Fruit fly (Drosophila melanogaster) whole organism, embryonic: Measurements from ENCODE around the gene fliI.
A peak's percentile ranks its signal among the peaks of the same experiment; 100 is the strongest.

Experiments used
- CG11093 ChIP-seq: fragments of 200-800 bp; sonication (Bioruptor generic); IDR thresholded peaks from 3 replicates; pipeline ENCODE4 v1.3.6; 2022; ENCODE audit warnings: missing biosample characterization, missing genetic modification characterization
- CG14860 ChIP-seq: fragments of 200-800 bp; sonication (Bioruptor generic); IDR thresholded peaks from 3 replicates; pipeline ENCODE4 v1.3.6; 2022; ENCODE audit warnings: missing biosample characterization, missing genetic modification characterization; ENCODE audit not compliant: partially characterized antibody
- CG17912 ChIP-seq: fragments of 200-800 bp; sonication (Bioruptor generic); optimal IDR thresholded peaks from 2 replicates; lab custom pipeline; 2018; ENCODE audit warnings: missing biosample characterization, mild to moderate bottlenecking, missing genetic modification characterization
- CG2116 ChIP-seq: fragments of 200-800 bp; sonication (Bioruptor generic); optimal IDR thresholded peaks from 3 replicates; lab custom pipeline; 2018; ENCODE audit warnings: missing biosample characterization, mild to moderate bottlenecking, missing genetic modification characterization
- CG2120 ChIP-seq: fragments of 200-800 bp; sonication (Bioruptor generic); optimal IDR thresholded peaks from 3 replicates; lab custom pipeline; 2016; ENCODE audit warnings: missing biosample characterization, missing genetic modification characterization
- CG2129 ChIP-seq: fragments of 200-800 bp; sonication (Bioruptor generic); IDR thresholded peaks from 2 replicates; pipeline ENCODE4 v1.3.6; 2022; ENCODE audit warnings: missing biosample characterization, missing genetic modification characterization; ENCODE audit not compliant: partially characterized antibody
- CG2678 ChIP-seq: fragments of 200-800 bp; sonication (Bioruptor generic); optimal IDR thresholded peaks from 3 replicates; lab custom pipeline; 2019; ENCODE audit warnings: missing biosample characterization, mild to moderate bottlenecking, missing genetic modification characterization, moderate library complexity
- CG3726 ChIP-seq: fragments of 200-800 bp; sonication (Bioruptor generic); IDR thresholded peaks from 3 replicates; pipeline ENCODE4, ENCODE4 v1.3.6; 2022; ENCODE audit warnings: missing biosample characterization, missing genetic modification characterization
- CG4328 ChIP-seq: fragments of 200-800 bp; sonication (Bioruptor generic); optimal IDR thresholded peaks from 3 replicates; lab custom pipeline; 2017; ENCODE audit warnings: missing biosample characterization, missing genetic modification reagents, missing genetic modification characterization
- CG4360 ChIP-seq: fragments of 200-800 bp; sonication (Bioruptor generic); IDR thresholded peaks from 2 replicates; pipeline ENCODE4 v1.3.6; 2022; ENCODE audit warnings: missing biosample characterization, missing genetic modification characterization
- CG6272 ChIP-seq: fragments of 200-800 bp; sonication (Bioruptor generic); IDR thresholded peaks from 2 replicates; pipeline ENCODE4 v1.3.6; 2022; ENCODE audit warnings: missing biosample characterization, missing genetic modification characterization
- CG7786 ChIP-seq: fragments of 200-800 bp; sonication (Bioruptor generic); optimal IDR thresholded peaks from 2 replicates; lab custom pipeline; 2016; ENCODE audit warnings: missing biosample characterization, missing genetic modification characterization
- CG7963 ChIP-seq: fragments of 200-800 bp; sonication (Bioruptor generic); IDR thresholded peaks from 3 replicates; pipeline ENCODE4 v1.3.6; 2022; ENCODE audit warnings: missing biosample characterization, missing genetic modification characterization; ENCODE audit not compliant: partially characterized antibody
- CG9797 ChIP-seq: fragments of 200-800 bp; sonication (Bioruptor generic); optimal IDR thresholded peaks from 3 replicates; lab custom pipeline; 2018; ENCODE audit warnings: missing biosample characterization, mild to moderate bottlenecking, missing genetic modification characterization
- CG9932 ChIP-seq: fragments of 200-800 bp; sonication (Bioruptor generic); IDR thresholded peaks from 2 replicates; pipeline ENCODE4 v1.3.6; 2022; ENCODE audit warnings: missing biosample characterization, missing genetic modification characterization
- Camta ChIP-seq: fragments of 200-800 bp; sonication (Bioruptor generic); optimal IDR thresholded peaks from 2 replicates; lab custom pipeline; 2016; ENCODE audit warnings: missing biosample characterization, missing genetic modification characterization
- D ChIP-seq, 2 experiments: fragments of 200-800 bp in 1 of 2; fragments of >200 bp in 1 of 2; sonication (Bioruptor generic) in 1 of 2; optimal IDR thresholded peaks; 2 replicates in 1 of 2; 3 replicates in 1 of 2; lab custom pipeline; 2017; ENCODE audit warnings: mild to moderate bottlenecking in 1 of 2, missing biosample characterization in 1 of 2, missing genetic modification characterization in 1 of 2, missing genetic modification reagents in 1 of 2
- Dp ChIP-seq: fragments of 200-800 bp; sonication (Bioruptor generic); optimal IDR thresholded peaks from 2 replicates; lab custom pipeline; 2018; ENCODE audit warnings: missing biosample characterization, mild to moderate bottlenecking, missing genetic modification characterization, moderate library complexity
- E2f2 ChIP-seq: fragments of 200-800 bp; sonication (Bioruptor generic); IDR thresholded peaks from 2 replicates; pipeline ENCODE4 v1.3.6; 2022; ENCODE audit warnings: missing biosample characterization, missing genetic modification characterization
- GATAe ChIP-seq: fragments of 200-800 bp; sonication (Bioruptor generic); conservative IDR thresholded peaks from 2 replicates; pipeline ENCODE4 v1.3.6; 2022; ENCODE audit warnings: missing biosample characterization, missing genetic modification characterization
- HLHmδ ChIP-seq: fragments of 200-800 bp; sonication (Bioruptor generic); optimal IDR thresholded peaks from 2 replicates; lab custom pipeline; 2018; ENCODE audit warnings: missing biosample characterization, mild to moderate bottlenecking, missing genetic modification characterization, moderate library complexity
- Myb ChIP-seq: fragments of 200-800 bp; sonication (Bioruptor generic); optimal IDR thresholded peaks from 2 replicates; lab custom pipeline; 2016; ENCODE audit warnings: missing biosample characterization, missing genetic modification characterization
- Opbp ChIP-seq: fragments of 200-800 bp; sonication (Bioruptor generic); IDR thresholded peaks from 3 replicates; pipeline ENCODE4 v1.3.6; 2022; ENCODE audit warnings: missing biosample characterization, missing genetic modification characterization; ENCODE audit not compliant: partially characterized antibody
- PHDP ChIP-seq: fragments of 200-800 bp; sonication (Bioruptor generic); optimal IDR thresholded peaks from 3 replicates; lab custom pipeline; 2018; ENCODE audit warnings: missing biosample characterization, mild to moderate bottlenecking, missing genetic modification characterization, moderate library complexity
- YL-1 ChIP-seq: fragments of 200-800 bp; sonication (Bioruptor generic); optimal IDR thresholded peaks from 3 replicates; lab custom pipeline; 2017; ENCODE audit warnings: missing biosample characterization, mild to moderate bottlenecking, missing genetic modification characterization
- bigmax ChIP-seq: fragments of 200-800 bp; sonication (Bioruptor generic); optimal IDR thresholded peaks from 2 replicates; lab custom pipeline; 2018; ENCODE audit warnings: missing biosample characterization, mild to moderate bottlenecking, missing genetic modification characterization
- dpn ChIP-seq, 2 experiments: fragments of 200-800 bp; sonication (Bioruptor generic); optimal IDR thresholded peaks; 3 replicates each; lab custom pipeline; 2016; ENCODE audit warnings: missing biosample characterization in 2 of 2, missing genetic modification characterization in 2 of 2
- ems ChIP-seq: fragments of 200-800 bp; sonication (Bioruptor generic); optimal IDR thresholded peaks from 3 replicates; lab custom pipeline; 2016; ENCODE audit warnings: missing biosample characterization, missing genetic modification characterization
- en ChIP-seq: fragments of 200-800 bp; sonication (Bioruptor generic); optimal IDR thresholded peaks from 2 replicates; lab custom pipeline; 2016; ENCODE audit warnings: missing biosample characterization, missing genetic modification characterization
- ewg ChIP-seq: fragments of 200-800 bp; sonication (Bioruptor generic); optimal IDR thresholded peaks from 3 replicates; lab custom pipeline; 2017; ENCODE audit warnings: mild to moderate bottlenecking, missing biosample characterization, missing genetic modification reagents, missing genetic modification characterization
- fd96Cb ChIP-seq: fragments of 200-800 bp; sonication (Bioruptor generic); optimal IDR thresholded peaks from 2 replicates; lab custom pipeline; 2018; ENCODE audit warnings: missing biosample characterization, mild to moderate bottlenecking, missing genetic modification characterization, moderate library complexity
- gem ChIP-seq: fragments of 200-800 bp; sonication (Bioruptor generic); optimal IDR thresholded peaks from 2 replicates; lab custom pipeline; 2019; ENCODE audit warnings: missing biosample characterization, mild to moderate bottlenecking, missing genetic modification characterization, moderate library complexity
- grau ChIP-seq: fragments of 200-800 bp; optimal IDR thresholded peaks from 3 replicates; lab custom pipeline; 2019; ENCODE audit warnings: missing biosample characterization, mild to moderate bottlenecking, missing genetic modification characterization, moderate library complexity
- gro ChIP-seq: fragments of 200-800 bp; sonication (Bioruptor generic); optimal IDR thresholded peaks from 2 replicates; lab custom pipeline; 2016; ENCODE audit warnings: missing biosample characterization, missing genetic modification characterization
- hbn ChIP-seq: fragments of 200-800 bp; sonication (Bioruptor generic); IDR thresholded peaks from 2 replicates; pipeline ENCODE4 v1.3.6; 2022; ENCODE audit warnings: missing biosample characterization, missing genetic modification characterization; ENCODE audit not compliant: partially characterized antibody
- her ChIP-seq: fragments of 200-800 bp; sonication (Bioruptor generic); optimal IDR thresholded peaks from 2 replicates; lab custom pipeline; 2016; ENCODE audit warnings: missing biosample characterization, missing genetic modification characterization
- hth ChIP-seq: fragments of >200 bp; optimal IDR thresholded peaks from 2 replicates; lab custom pipeline; 2017; ENCODE audit warnings: inconsistent platforms
- inv ChIP-seq: fragments of 200-800 bp; sonication (Bioruptor generic); IDR thresholded peaks from 2 replicates; pipeline ENCODE4 v1.3.6; 2022; ENCODE audit warnings: missing biosample characterization, missing genetic modification characterization; ENCODE audit not compliant: partially characterized antibody
- jing ChIP-seq: fragments of 200-800 bp; sonication (Bioruptor generic); optimal IDR thresholded peaks from 2 replicates; lab custom pipeline; 2018; ENCODE audit warnings: missing biosample characterization, mild to moderate bottlenecking, missing genetic modification characterization
- luna ChIP-seq: fragments of 200-800 bp; sonication (Bioruptor generic); optimal IDR thresholded peaks from 2 replicates; lab custom pipeline; 2016; ENCODE audit warnings: missing biosample characterization, missing genetic modification characterization
- nerfin-1 ChIP-seq: fragments of 200-800 bp; sonication (Bioruptor generic); optimal IDR thresholded peaks from 3 replicates; lab custom pipeline; 2019; ENCODE audit warnings: missing biosample characterization, mild to moderate bottlenecking, missing genetic modification characterization, moderate library complexity
- pho ChIP-seq: fragments of 200-800 bp; sonication (Bioruptor generic); optimal IDR thresholded peaks from 2 replicates; lab custom pipeline; 2016; ENCODE audit warnings: missing biosample characterization, missing genetic modification characterization
- phol ChIP-seq: fragments of 200-800 bp; sonication (Bioruptor generic); optimal IDR thresholded peaks from 3 replicates; lab custom pipeline; 2018; ENCODE audit warnings: missing biosample characterization, mild to moderate bottlenecking, missing genetic modification characterization, moderate library complexity
- prd ChIP-seq, 3 experiments: fragments of >200 bp in 2 of 3; fragments of 200-800 bp in 1 of 3; sonication (Bioruptor generic) in 1 of 3; optimal IDR thresholded peaks in 2 of 3; IDR thresholded peaks in 1 of 3; 2 replicates in 2 of 3; 3 replicates in 1 of 3; pipeline versions ENCODE4 v1.3.6 to Lab custom; 2017 to 2022; ENCODE audit warnings: missing biosample characterization in 1 of 3, missing genetic modification characterization in 1 of 3
- sob ChIP-seq: fragments of 200-800 bp; sonication (Bioruptor generic); IDR thresholded peaks from 2 replicates; pipeline ENCODE4 v1.3.6; 2022; ENCODE audit warnings: missing biosample characterization, missing genetic modification characterization
- sug ChIP-seq: fragments of 200-800 bp; optimal IDR thresholded peaks from 2 replicates; lab custom pipeline; 2019; ENCODE audit warnings: missing biosample characterization, mild to moderate bottlenecking, missing genetic modification characterization, moderate library complexity
- twi ChIP-seq: fragments of 200-800 bp; optimal IDR thresholded peaks from 2 replicates; lab custom pipeline; 2019; ENCODE audit warnings: missing biosample characterization, mild to moderate bottlenecking, missing genetic modification characterization, moderate library complexity
- zf30C ChIP-seq: fragments of 200-800 bp; sonication (Bioruptor generic); optimal IDR thresholded peaks from 3 replicates; lab custom pipeline; 2018; ENCODE audit warnings: missing biosample characterization, mild to moderate bottlenecking, missing genetic modification characterization

Gene fliI

dm6 chrX:21323933-21324688 lies 15.4 kb upstream of the fliI start, which contains the start of the genes Dd and CG1486 (continued):
- TF ChIP-seq luna (GFP tag; lab: Kevin White, UChicago), result no peak
- TF ChIP-seq jing, result no peak
- TF ChIP-seq CG2120, result peak; percentile 29
- peak; percentile 29 for TF ChIP-seq grau (tag; lab: Kevin White, UChicago)
- TF ChIP-seq Myb (GFP tag; lab: Kevin White, UChicago), result peak; percentile 23
- no peak for TF ChIP-seq CG7786 (GFP tag; lab: Kevin White, UChicago)
- TF ChIP-seq fd96Cb (tag; lab: Kevin White, UChicago), result no peak
- TF ChIP-seq CG3726 (GFP tag; lab: Robert Waterston, UW), result no peak
- TF ChIP-seq CG17912 (GFP tag; lab: Kevin White, UChicago), result no peak
- TF ChIP-seq CG2129 (GFP tag; lab: Robert Waterston, UW), result peak; percentile 76
- no peak for TF ChIP-seq CG11093 (GFP tag; lab: Robert Waterston, UW)
- TF ChIP-seq zf30C (GFP tag; lab: Kevin White, UChicago), result no peak
- TF ChIP-seq dpn (GFP tag; optimal IDR thresholded peaks at IDR 0.05; lab: Kevin White, UChicago), result peak in 1 of 2 experiments; percentile 1
- no peak for TF ChIP-seq sob (GFP tag; lab: Robert Waterston, UW)
- peak; percentile 11 for TF ChIP-seq pho
- TF ChIP-seq CG9797, result peak; percentile 98
- no peak for TF ChIP-seq gro
- TF ChIP-seq CG2116 (GFP tag; lab: Kevin White, UChicago), result peak; percentile 74
- TF ChIP-seq Dp, result peak; percentile 22
- peak; percentile 51 for TF ChIP-seq phol (tag; lab: Kevin White, UChicago)
- TF ChIP-seq sug (tag; lab: Kevin White, UChicago), result peak; percentile 18
- no peak for TF ChIP-seq CG4360 (GFP tag; lab: Robert Waterston, UW)
- TF ChIP-seq prd (optimal IDR thresholded peaks at IDR 0.05; lab: Kevin White, UChicago), result no peak
- no peak for TF ChIP-seq prd (GFP tag; IDR thresholded peaks at IDR 0.05; lab: Robert Waterston, UW)
- peak; percentile 23 for TF ChIP-seq HLHmδ (GFP tag; lab: Kevin White, UChicago)
- TF ChIP-seq CG9932 (GFP tag; lab: Robert Waterston, UW), result 0 out of 2 replicates have a peak, but pooled peaks have one; percentile 31
- no peak for TF ChIP-seq GATAe (GFP tag; lab: Robert Waterston, UW)
- TF ChIP-seq hth (lab: Kevin White, UChicago), result no peak
- TF ChIP-seq en (GFP tag; lab: Kevin White, UChicago), result no peak
- TF ChIP-seq E2f2 (GFP tag; lab: Robert Waterston, UW), result peak; percentile 23; the same call in 1 of the 2 replicates
- peak; percentile 82 for TF ChIP-seq nerfin-1 (tag; lab: Kevin White, UChicago)
- no peak for TF ChIP-seq Camta (GFP tag; lab: Kevin White, UChicago)
- no peak for TF ChIP-seq PHDP
- peak; percentile 66 for TF ChIP-seq bigmax (GFP tag; lab: Kevin White, UChicago)
- TF ChIP-seq gem, result no peak
- TF ChIP-seq CG2678, result no peak
- no peak for TF ChIP-seq CG4328 (GFP tag; lab: Kevin White, UChicago)
- TF ChIP-seq inv (GFP tag; lab: Robert Waterston, UW), result peak; percentile 89
- TF ChIP-seq CG6272 (GFP tag; lab: Robert Waterston, UW), result 0 out of 2 replicates have a peak, but pooled peaks have one; percentile 29
- TF ChIP-seq ewg, result peak; percentile 30
- peak; percentile 84 for TF ChIP-seq Opbp (GFP tag; lab: Robert Waterston, UW)
- TF ChIP-seq hbn (GFP tag; lab: Robert Waterston, UW), result peak; percentile 74
- TF ChIP-seq CG7963 (GFP tag; lab: Robert Waterston, UW), result peak; percentile 86
- TF ChIP-seq ems, result no peak
- peak; percentile 32 for TF ChIP-seq D (optimal IDR thresholded peaks at IDR 0.05; lab: Kevin White, UChicago)
- no peak for TF ChIP-seq D (GFP tag; optimal IDR thresholded peaks at IDR 0.05; lab: Kevin White, UChicago)
- TF ChIP-seq YL-1 (GFP tag; lab: Kevin White, UChicago), result peak; percentile 34
- TF ChIP-seq her (GFP tag; lab: Kevin White, UChicago), result no peak
- TF ChIP-seq CG14860, result peak; percentile 87
- TF ChIP-seq twi (tag; lab: Kevin White, UChicago), result peak; percentile 19
